Fruit fly (Drosophila melanogaster) whole organism, embryonic: ENCODE results near the gene CG32161.

Source experiments
- B-H2 ChIP-seq: fragments of 200-800 bp; sonication (Bioruptor generic); optimal IDR thresholded peaks from 2 replicates; lab custom pipeline; 2018; ENCODE audit warnings: missing biosample characterization, mild to moderate bottlenecking, missing genetic modification characterization
- CG11504 ChIP-seq: fragments of 200-800 bp; sonication (Bioruptor generic); optimal IDR thresholded peaks from 3 replicates; lab custom pipeline; 2019; ENCODE audit warnings: missing biosample characterization, mild to moderate bottlenecking, missing genetic modification characterization, moderate library complexity
- CG12299 ChIP-seq: fragments of 200-800 bp; sonication (Bioruptor generic); optimal IDR thresholded peaks from 2 replicates; lab custom pipeline; 2018; ENCODE audit warnings: missing biosample characterization, mild to moderate bottlenecking, missing genetic modification characterization
- CG12744 ChIP-seq: fragments of 200-800 bp; sonication (Bioruptor generic); optimal IDR thresholded peaks from 2 replicates; lab custom pipeline; 2016; ENCODE audit warnings: missing biosample characterization, missing genetic modification characterization
- CG13894 ChIP-seq: fragments of 200-800 bp; sonication (Bioruptor generic); optimal IDR thresholded peaks from 3 replicates; lab custom pipeline; 2018; ENCODE audit warnings: missing biosample characterization, mild to moderate bottlenecking, missing genetic modification characterization, moderate library complexity
- CG15269 ChIP-seq: fragments of 200-800 bp; sonication (Bioruptor generic); optimal IDR thresholded peaks from 2 replicates; lab custom pipeline; 2018; ENCODE audit warnings: missing biosample characterization, mild to moderate bottlenecking, missing genetic modification characterization, moderate library complexity
- CG17361 ChIP-seq: fragments of 200-800 bp; sonication (Bioruptor generic); IDR thresholded peaks from 3 replicates; pipeline ENCODE4 v1.3.6; 2022; ENCODE audit warnings: missing biosample characterization, missing genetic modification characterization
- CG1832 ChIP-seq: fragments of 200-800 bp; sonication (Bioruptor generic); optimal IDR thresholded peaks from 2 replicates; lab custom pipeline; 2017; ENCODE audit warnings: missing biosample characterization, mild to moderate bottlenecking, missing genetic modification characterization, inconsistent platforms
- CG18619 ChIP-seq: fragments of 200-800 bp; sonication (Bioruptor generic); optimal IDR thresholded peaks from 3 replicates; lab custom pipeline; 2017; ENCODE audit warnings: missing biosample characterization, mild to moderate bottlenecking, missing genetic modification characterization
- CG2678 ChIP-seq: fragments of 200-800 bp; sonication (Bioruptor generic); optimal IDR thresholded peaks from 3 replicates; lab custom pipeline; 2019; ENCODE audit warnings: missing biosample characterization, mild to moderate bottlenecking, missing genetic modification characterization, moderate library complexity
- CG2712 ChIP-seq: fragments of 200-800 bp; optimal IDR thresholded peaks from 3 replicates; lab custom pipeline; 2019; ENCODE audit warnings: missing biosample characterization, mild to moderate bottlenecking, missing genetic modification characterization, moderate library complexity
- CG30431 ChIP-seq: fragments of 200-800 bp; sonication (Bioruptor generic); optimal IDR thresholded peaks from 2 replicates; lab custom pipeline; 2017; ENCODE audit warnings: missing biosample characterization, missing genetic modification characterization
- CG31224 ChIP-seq: fragments of 200-800 bp; sonication (Bioruptor generic); IDR thresholded peaks from 2 replicates; pipeline ENCODE4 v1.3.6; 2022; ENCODE audit warnings: missing biosample characterization, missing genetic modification characterization
- CG32532 ChIP-seq: fragments of 200-800 bp; sonication (Bioruptor generic); IDR thresholded peaks from 2 replicates; pipeline ENCODE4 v1.3.6; 2022; ENCODE audit warnings: missing biosample characterization, missing genetic modification characterization
- CG4328 ChIP-seq: fragments of 200-800 bp; sonication (Bioruptor generic); optimal IDR thresholded peaks from 3 replicates; lab custom pipeline; 2017; ENCODE audit warnings: missing biosample characterization, missing genetic modification reagents, missing genetic modification characterization
- CG6175 ChIP-seq: fragments of 200-800 bp; sonication (Bioruptor generic); IDR thresholded peaks from 3 replicates; pipeline ENCODE4 v1.3.6; 2022; ENCODE audit warnings: missing biosample characterization, missing genetic modification characterization
- CG6854 ChIP-seq: fragments of 200-800 bp; sonication (Bioruptor generic); optimal IDR thresholded peaks from 3 replicates; lab custom pipeline; 2017; ENCODE audit warnings: missing biosample characterization, mild to moderate bottlenecking, missing genetic modification characterization
- CG8478 ChIP-seq: fragments of >200 bp; optimal IDR thresholded peaks from 2 replicates; lab custom pipeline; 2018
- CG9437 ChIP-seq: fragments of 200-800 bp; sonication (Bioruptor generic); optimal IDR thresholded peaks from 2 replicates; lab custom pipeline; 2018; ENCODE audit warnings: missing biosample characterization, mild to moderate bottlenecking, missing genetic modification characterization
- CkIIα-i1 ChIP-seq: fragments of 200-800 bp; sonication (Bioruptor generic); IDR thresholded peaks from 2 replicates; pipeline ENCODE4 v1.3.6; 2022; ENCODE audit warnings: missing biosample characterization, missing genetic modification characterization
- CoRest ChIP-seq: fragments of 200-800 bp; sonication (Bioruptor generic); optimal IDR thresholded peaks from 3 replicates; lab custom pipeline; 2018; ENCODE audit warnings: missing biosample characterization, mild to moderate bottlenecking, missing genetic modification characterization, moderate library complexity
- D19A ChIP-seq: fragments of 200-800 bp; optimal IDR thresholded peaks from 3 replicates; lab custom pipeline; 2019; ENCODE audit warnings: missing biosample characterization, mild to moderate bottlenecking, missing genetic modification characterization, moderate library complexity
- D19B ChIP-seq: fragments of 200-800 bp; sonication (Bioruptor generic); optimal IDR thresholded peaks from 2 replicates; lab custom pipeline; 2017; ENCODE audit warnings: missing biosample characterization, mild to moderate bottlenecking, missing genetic modification characterization
- Dbx ChIP-seq: fragments of 200-800 bp; sonication (Bioruptor generic); IDR thresholded peaks from 3 replicates; pipeline ENCODE4 v1.3.6; 2022; ENCODE audit warnings: missing biosample characterization, missing genetic modification characterization
- Deaf1 ChIP-seq: fragments of 200-800 bp; optimal IDR thresholded peaks from 3 replicates; lab custom pipeline; 2019; ENCODE audit warnings: missing biosample characterization, mild to moderate bottlenecking, missing genetic modification characterization, moderate library complexity
- Jarid2 ChIP-seq: fragments of 200-800 bp; sonication (Bioruptor generic); optimal IDR thresholded peaks from 3 replicates; lab custom pipeline; 2017; ENCODE audit warnings: mild to moderate bottlenecking, missing biosample characterization, missing genetic modification reagents, missing genetic modification characterization
- Med ChIP-seq: fragments of 200-800 bp; sonication (Bioruptor generic); peaks from one replicate; lab custom pipeline; 2016; ENCODE audit warnings: missing biosample characterization, missing genetic modification characterization, mild to moderate bottlenecking, inconsistent platforms, moderate library complexity
- Meics ChIP-seq: fragments of 200-800 bp; sonication (Bioruptor generic); optimal IDR thresholded peaks from 2 replicates; lab custom pipeline; 2017; ENCODE audit warnings: missing biosample characterization, mild to moderate bottlenecking, missing genetic modification characterization
- Rfx ChIP-seq: fragments of 200-800 bp; sonication (Bioruptor generic); IDR thresholded peaks from 2 replicates; pipeline ENCODE4 v1.3.6; 2022; ENCODE audit warnings: missing biosample characterization, missing genetic modification characterization
- Sox102F ChIP-seq: fragments of 200-800 bp; sonication (Bioruptor generic); optimal IDR thresholded peaks from 2 replicates; lab custom pipeline; 2018; ENCODE audit warnings: missing biosample characterization, mild to moderate bottlenecking, missing genetic modification characterization, moderate library complexity
- Vsx1 ChIP-seq: fragments of 200-800 bp; sonication (Bioruptor generic); optimal IDR thresholded peaks from 2 replicates; lab custom pipeline; 2017; ENCODE audit warnings: missing biosample characterization, mild to moderate bottlenecking, missing genetic modification characterization, missing genetic modification reagents
- cg ChIP-seq: fragments of 200-800 bp; sonication (Bioruptor generic); optimal IDR thresholded peaks from 3 replicates; lab custom pipeline; 2019; ENCODE audit warnings: missing biosample characterization, mild to moderate bottlenecking, missing genetic modification characterization, moderate library complexity
- chinmo ChIP-seq: fragments of 200-800 bp; sonication (Bioruptor generic); IDR thresholded peaks from 4 replicates; pipeline ENCODE4 v1.3.6; 2022; ENCODE audit warnings: missing biosample characterization, missing genetic modification characterization; ENCODE audit not compliant: partially characterized antibody
- crol ChIP-seq: fragments of 200-800 bp; sonication (Bioruptor generic); IDR thresholded peaks from 2 replicates; pipeline ENCODE4 v1.3.6; 2022; ENCODE audit warnings: missing biosample characterization, missing genetic modification characterization
- gem ChIP-seq: fragments of 200-800 bp; sonication (Bioruptor generic); optimal IDR thresholded peaks from 2 replicates; lab custom pipeline; 2019; ENCODE audit warnings: missing biosample characterization, mild to moderate bottlenecking, missing genetic modification characterization, moderate library complexity
- grau ChIP-seq: fragments of 200-800 bp; optimal IDR thresholded peaks from 3 replicates; lab custom pipeline; 2019; ENCODE audit warnings: missing biosample characterization, mild to moderate bottlenecking, missing genetic modification characterization, moderate library complexity
- grn ChIP-seq: fragments of 200-800 bp; sonication (Bioruptor generic); optimal IDR thresholded peaks from 3 replicates; lab custom pipeline; 2017; ENCODE audit warnings: missing biosample characterization, missing genetic modification characterization
- inv ChIP-seq: fragments of 200-800 bp; sonication (Bioruptor generic); IDR thresholded peaks from 2 replicates; pipeline ENCODE4 v1.3.6; 2022; ENCODE audit warnings: missing biosample characterization, missing genetic modification characterization; ENCODE audit not compliant: partially characterized antibody
- oc ChIP-seq: fragments of 200-800 bp; sonication (Bioruptor generic); optimal IDR thresholded peaks from 2 replicates; lab custom pipeline; 2018; ENCODE audit warnings: missing biosample characterization, mild to moderate bottlenecking, missing genetic modification characterization, moderate library complexity
- pan ChIP-seq, 4 experiments: fragments of >200 bp in 3 of 4; fragments of 200-800 bp in 1 of 4; sonication (Bioruptor generic) in 1 of 4; optimal IDR thresholded peaks in 3 of 4; IDR thresholded peaks in 1 of 4; 2 replicates each; pipeline versions ENCODE4 v1.3.6 to Lab custom; 2017 to 2022; ENCODE audit warnings: missing biosample characterization in 2 of 4, missing genetic modification characterization in 2 of 4, mixed read lengths in 1 of 4
- prd ChIP-seq, 3 experiments: fragments of >200 bp in 2 of 3; fragments of 200-800 bp in 1 of 3; sonication (Bioruptor generic) in 1 of 3; optimal IDR thresholded peaks in 2 of 3; IDR thresholded peaks in 1 of 3; 2 replicates in 2 of 3; 3 replicates in 1 of 3; pipeline versions ENCODE4 v1.3.6 to Lab custom; 2017 to 2022; ENCODE audit warnings: missing biosample characterization in 1 of 3, missing genetic modification characterization in 1 of 3
- sr ChIP-seq: fragments of 200-800 bp; sonication (Bioruptor generic); IDR thresholded peaks from 3 replicates; pipeline ENCODE4 v1.3.6; 2022; ENCODE audit warnings: missing biosample characterization, missing genetic modification characterization
- unpg ChIP-seq: fragments of 200-800 bp; sonication (Bioruptor generic); optimal IDR thresholded peaks from 3 replicates; lab custom pipeline; 2018; ENCODE audit warnings: missing biosample characterization, mild to moderate bottlenecking, missing genetic modification characterization, moderate library complexity
- zfh1 ChIP-seq: fragments of 200-800 bp; sonication (Bioruptor generic); IDR thresholded peaks from 3 replicates; pipeline ENCODE4 v1.3.6; 2022; ENCODE audit warnings: missing biosample characterization, missing genetic modification characterization

Gene CG32161

DNA sequence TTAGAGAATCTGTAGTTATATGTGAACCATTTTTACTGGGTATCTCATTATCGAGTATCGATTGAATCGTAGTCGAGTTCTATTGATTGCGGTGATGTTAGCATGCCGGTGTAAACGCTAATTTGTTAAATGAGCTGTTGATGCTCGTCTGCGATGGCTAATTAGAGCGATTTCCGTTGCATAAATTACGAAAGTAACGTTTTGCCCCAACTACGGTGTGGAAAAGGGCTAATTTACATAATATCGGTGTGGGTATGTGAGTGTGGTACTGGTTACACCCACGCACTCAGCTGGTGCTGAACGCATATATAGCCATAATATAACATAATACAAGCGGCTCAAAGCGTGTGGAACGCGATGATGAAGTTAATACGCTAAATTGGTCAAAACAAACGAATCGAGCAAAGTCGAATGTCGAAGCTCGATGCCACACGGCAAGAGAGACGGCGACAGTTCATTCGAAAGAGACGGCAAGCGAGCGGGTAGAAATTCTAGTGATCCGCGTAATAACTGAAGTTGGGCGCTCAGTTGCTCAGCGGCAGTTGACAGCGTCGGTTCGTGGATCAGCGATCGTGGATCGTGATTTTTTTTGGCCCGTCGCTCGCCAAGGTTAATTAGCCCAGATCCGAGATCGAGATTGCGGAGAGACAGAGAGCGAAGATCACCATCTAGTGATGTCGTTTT is 30.9 kb downstream of the CG32161 start, which contains the start of gene CG32170 (continued):
- TF ChIP-seq CG13894 (tag; lab: Kevin White, UChicago) = peak; percentile 85
- TF ChIP-seq CG6175 (GFP tag; lab: Robert Waterston, UW) = peak; percentile 73; the same call in 2 of the 3 replicates
- TF ChIP-seq CG6854 (GFP tag; lab: Kevin White, UChicago) = no peak
- TF ChIP-seq chinmo = peak; percentile 93; the same call in 3 of the 4 replicates
- peak; percentile 57 for TF ChIP-seq CG1832 (GFP tag; lab: Kevin White, UChicago)
- TF ChIP-seq pan (optimal IDR thresholded peaks at IDR 0.05; lab: Kevin White, UChicago) = no peak
- TF ChIP-seq pan (GFP tag; optimal IDR thresholded peaks at IDR 0.05 in 1 of 2, IDR thresholded peaks at IDR 0.05 in 1 of 2) = peak in 1 of 2 experiments; percentile 38
- TF ChIP-seq grn (GFP tag; lab: Kevin White, UChicago) = peak; percentile 71
- TF ChIP-seq prd (optimal IDR thresholded peaks at IDR 0.05; lab: Kevin White, UChicago) = no peak
- TF ChIP-seq prd (GFP tag; IDR thresholded peaks at IDR 0.05; lab: Robert Waterston, UW) = no peak
- TF ChIP-seq Dbx (GFP tag; lab: Robert Waterston, UW) = peak; percentile 44; the same call in 1 of the 3 replicates
- peak; percentile 65 for TF ChIP-seq B-H2 (GFP tag; lab: Kevin White, UChicago)
- peak; percentile 68 for TF ChIP-seq Vsx1 (GFP tag; lab: Kevin White, UChicago)
- TF ChIP-seq Jarid2 = peak; percentile 27
- peak; percentile 18 for TF ChIP-seq oc (tag; lab: Kevin White, UChicago)
- TF ChIP-seq cg = peak; percentile 35
- no peak for TF ChIP-seq CG8478 (lab: Kevin White, UChicago)

DNA sequence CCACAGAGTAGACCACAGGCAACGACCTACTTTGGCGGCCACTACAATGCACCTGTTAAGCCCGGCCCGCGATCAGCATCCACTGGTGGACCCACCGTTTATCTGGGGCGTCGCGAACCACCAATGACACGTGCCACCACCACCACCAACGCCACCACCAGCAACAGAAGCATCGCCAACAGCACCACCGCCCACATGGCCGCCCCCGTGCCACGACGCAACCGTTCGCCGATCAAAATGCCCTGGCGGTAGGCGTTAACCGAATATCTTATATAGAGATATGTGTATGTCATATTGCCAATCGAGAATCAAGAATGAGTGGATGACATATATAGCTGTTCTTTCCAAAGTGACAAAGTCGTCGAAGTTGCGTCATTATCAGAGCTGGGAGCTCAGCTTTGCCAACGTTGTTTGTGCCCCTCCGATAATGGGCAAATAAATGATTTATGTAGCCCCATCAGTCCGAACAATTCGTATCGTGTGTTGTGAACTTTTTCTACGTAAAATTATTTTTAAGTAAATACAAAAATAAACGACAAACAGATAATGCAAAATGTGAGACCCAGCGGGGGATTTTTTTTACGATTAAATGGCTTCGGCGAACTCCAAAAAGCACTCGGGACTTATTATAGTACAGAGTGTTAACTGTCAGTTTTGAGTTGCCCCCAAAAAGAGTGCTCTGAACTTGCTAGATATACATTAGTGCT is 33.0 kb downstream of the CG32161 start:
- TF ChIP-seq CkIIα-i1 (GFP tag; lab: Robert Waterston, UW) (no peak), crol (no peak), CG31224 (GFP tag; lab: Robert Waterston, UW) (peak; percentile 77), sr (GFP tag; lab: Robert Waterston, UW) (peak; percentile 90), chinmo (0 out of 4 replicates have a peak, but pooled peaks have one; percentile 31), Med (GFP tag; lab: Kevin White, UChicago) (peak; percentile 1)

DNA sequence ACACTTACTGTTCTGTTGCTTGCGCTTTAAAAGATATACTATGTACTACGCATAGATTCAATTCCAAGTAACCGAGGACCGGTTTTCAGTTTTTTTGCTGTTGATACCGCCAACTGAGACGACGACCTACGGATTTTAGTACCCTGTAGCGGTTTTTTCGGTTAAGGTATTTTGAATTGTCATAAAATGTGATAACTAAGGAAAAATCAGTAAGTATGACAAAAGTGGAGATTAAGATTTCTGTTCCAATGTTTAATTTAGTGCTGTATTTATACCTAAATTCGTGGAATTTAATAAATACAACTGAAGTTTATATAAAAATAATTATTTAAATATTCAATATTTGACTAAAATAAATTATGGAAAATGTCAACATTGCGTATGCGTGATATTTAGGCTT is 35.1 kb downstream of the CG32161 start:
- no peak for TF ChIP-seq Deaf1 (tag; lab: Kevin White, UChicago)
- 0 out of 3 replicates have a peak, but pooled peaks have one; percentile 22 for TF ChIP-seq CG17361 (GFP tag; lab: Robert Waterston, UW)
- TF ChIP-seq CoRest (tag; lab: Kevin White, UChicago) = peak; percentile 27
- no peak for TF ChIP-seq CG12299 (tag; lab: Kevin White, UChicago)
- peak; percentile 15; the same call in 1 of the 2 replicates for TF ChIP-seq CG32532 (GFP tag; lab: Robert Waterston, UW)
- no peak for TF ChIP-seq D19A (tag; lab: Kevin White, UChicago)
- TF ChIP-seq CG2678 (tag; lab: Kevin White, UChicago) = peak; percentile 42
- peak; percentile 2 for TF ChIP-seq Sox102F (GFP tag; lab: Kevin White, UChicago)
- TF ChIP-seq Rfx (GFP tag; lab: Robert Waterston, UW) = 0 out of 2 replicates have a peak, but pooled peaks have one; percentile 16
- TF ChIP-seq CG4328 (GFP tag; lab: Kevin White, UChicago) = no peak
- TF ChIP-seq grau = peak; percentile 35
- TF ChIP-seq CG11504 = peak; percentile 51
- TF ChIP-seq D19B (GFP tag; lab: Kevin White, UChicago) = peak; percentile 64
- TF ChIP-seq CG30431 (GFP tag; lab: Kevin White, UChicago) = no peak
- TF ChIP-seq unpg (GFP tag; lab: Kevin White, UChicago) = no peak
- peak; percentile 14 for TF ChIP-seq CG15269 (tag; lab: Kevin White, UChicago)
- peak; percentile 44 for TF ChIP-seq gem
- TF ChIP-seq CG12744 = no peak
- TF ChIP-seq Meics (GFP tag; lab: Kevin White, UChicago) = peak; percentile 27
- TF ChIP-seq CG9437 (GFP tag; lab: Kevin White, UChicago) = peak; percentile 11
- TF ChIP-seq CG2712 (tag; lab: Kevin White, UChicago) = peak; percentile 11
- no peak for TF ChIP-seq inv (GFP tag; lab: Robert Waterston, UW)
- TF ChIP-seq CG18619 = no peak
- no peak for TF ChIP-seq zfh1 (GFP tag; lab: Robert Waterston, UW)
